Worm (Caenorhabditis elegans) whole organism, L4 larva: Measurements from ENCODE around the gene srsx-29.

Experiments
- F37D6.2 ChIP-seq: sonication (generic microtip); optimal IDR thresholded peaks from 2 replicates; lab custom pipeline; 2016; ENCODE audit warnings: mild to moderate bottlenecking, missing genetic modification characterization, missing compliant biosample characterization
- T20F7.1 ChIP-seq: fragments of 200-800 bp; sonication (Bioruptor generic); optimal IDR thresholded peaks from 2 replicates; lab custom pipeline; 2018; ENCODE audit warnings: mild to moderate bottlenecking, missing genetic modification characterization, missing compliant biosample characterization
- ZK337.2 ChIP-seq: fragments of 200-800 bp; sonication (Bioruptor generic); IDR thresholded peaks from 2 replicates; pipeline ENCODE4 v1.3.6; 2022; ENCODE audit warnings: missing genetic modification reagents, missing genetic modification characterization, missing compliant biosample characterization
- ZK546.5 ChIP-seq, 2 experiments: sonication (generic microtip); optimal IDR thresholded peaks; 2 replicates each; lab custom pipeline; 2017; ENCODE audit warnings: missing biosample characterization in 2 of 2, missing genetic modification characterization in 2 of 2
- aha-1 ChIP-seq: fragments of 150-350 bp; peaks from one replicate; lab custom pipeline; 2014; ENCODE audit warnings: missing biosample characterization, missing genetic modification characterization
- ama-1 ChIP-seq: fragments of 150-350 bp; optimal IDR thresholded peaks from 2 replicates; lab custom pipeline; 2014; ENCODE audit warnings: inconsistent platforms, mixed read lengths
- arid-1 ChIP-seq: fragments of 200-800 bp; sonication (Bioruptor generic); conservative IDR thresholded peaks from 2 replicates; pipeline ENCODE4 v1.3.6; 2022; ENCODE audit warnings: missing genetic modification reagents, missing genetic modification characterization, missing compliant biosample characterization
- ceh-32 ChIP-seq: sonication (generic microtip); optimal IDR thresholded peaks from 2 replicates; lab custom pipeline; 2016; ENCODE audit warnings: mild to moderate bottlenecking, missing genetic modification characterization, missing compliant biosample characterization; ENCODE audit not compliant: poor library complexity
- daf-16 ChIP-seq, 3 experiments: sonication (generic microtip); optimal IDR thresholded peaks; 2 replicates each; lab custom pipeline; 2016 to 2017; ENCODE audit warnings: missing genetic modification characterization in 3 of 3, missing genetic modification reagents in 3 of 3, mild to moderate bottlenecking in 2 of 3, missing compliant biosample characterization in 2 of 3, missing biosample characterization in 1 of 3, moderate library complexity in 1 of 3
- daf-19 ChIP-seq: fragments of 200-800 bp; sonication (Bioruptor generic); conservative IDR thresholded peaks from 2 replicates; pipeline ENCODE4 v1.3.6; 2022; ENCODE audit warnings: missing genetic modification characterization, missing compliant biosample characterization
- dmd-6 ChIP-seq: fragments of 200-800 bp; sonication (Bioruptor generic); IDR thresholded peaks from 2 replicates; pipeline ENCODE4 v1.3.6; 2022; ENCODE audit warnings: missing genetic modification reagents, missing genetic modification characterization, missing compliant biosample characterization
- dmd-9 ChIP-seq: fragments of 200-800 bp; sonication (Bioruptor generic); IDR thresholded peaks from 2 replicates; pipeline ENCODE4 v1.3.6; 2022; ENCODE audit warnings: missing genetic modification reagents, missing genetic modification characterization, missing compliant biosample characterization
- duxl-1 ChIP-seq: sonication (generic microtip); optimal IDR thresholded peaks from 2 replicates; lab custom pipeline; 2016; ENCODE audit warnings: mild to moderate bottlenecking, missing genetic modification characterization, moderate library complexity, missing compliant biosample characterization; ENCODE audit not compliant: poor library complexity
- dve-1 ChIP-seq: sonication (generic microtip); optimal IDR thresholded peaks from 2 replicates; lab custom pipeline; 2017; ENCODE audit warnings: antibody characterized with exemption, mild to moderate bottlenecking, missing genetic modification characterization, missing compliant biosample characterization; ENCODE audit not compliant: insufficient read depth
- fkh-10 ChIP-seq: fragments of 150-350 bp; optimal IDR thresholded peaks from 2 replicates; lab custom pipeline; 2014; ENCODE audit warnings: missing biosample characterization, missing genetic modification reagents, missing genetic modification characterization
- hlh-11 ChIP-seq: fragments of 200-800 bp; sonication (Bioruptor generic); optimal IDR thresholded peaks from 2 replicates; lab custom pipeline; 2018; ENCODE audit warnings: mild to moderate bottlenecking, missing genetic modification characterization, missing compliant biosample characterization
- hlh-30 ChIP-seq: sonication (generic microtip); optimal IDR thresholded peaks from 2 replicates; lab custom pipeline; 2017; ENCODE audit warnings: antibody characterized with exemption, mild to moderate bottlenecking, missing genetic modification characterization, missing compliant biosample characterization; ENCODE audit not compliant: insufficient read depth
- hmg-1.1 ChIP-seq: fragments of 200-800 bp; sonication (Bioruptor generic); IDR thresholded peaks from 2 replicates; pipeline ENCODE4 v1.3.6; 2022; ENCODE audit warnings: missing genetic modification reagents, missing genetic modification characterization, missing compliant biosample characterization
- jun-1 ChIP-seq: fragments of 150-350 bp; optimal IDR thresholded peaks from 2 replicates; lab custom pipeline; 2014; ENCODE audit warnings: missing biosample characterization, missing genetic modification reagents, missing genetic modification characterization
- lin-1 ChIP-seq: fragments of 200-800 bp; sonication (Bioruptor generic); IDR thresholded peaks from 2 replicates; pipeline ENCODE4 v1.3.6; 2022; ENCODE audit warnings: missing genetic modification reagents, missing genetic modification characterization, missing compliant biosample characterization
- lin-13 ChIP-seq: fragments of 150-350 bp; optimal IDR thresholded peaks from 2 replicates; lab custom pipeline; 2014; ENCODE audit warnings: missing biosample characterization, missing genetic modification reagents, missing genetic modification characterization
- lir-3 ChIP-seq: sonication (generic microtip); optimal IDR thresholded peaks from 2 replicates; lab custom pipeline; 2016; ENCODE audit warnings: mild to moderate bottlenecking, missing genetic modification characterization, missing compliant biosample characterization
- lsy-2 ChIP-seq, 2 experiments: fragments of 150-350 bp in 1 of 2; sonication (generic microtip) in 1 of 2; optimal IDR thresholded peaks; 2 replicates each; lab custom pipeline; 2014 to 2017; ENCODE audit warnings: missing biosample characterization in 2 of 2, missing genetic modification characterization in 2 of 2
- mes-2 ChIP-seq: sonication (generic microtip); optimal IDR thresholded peaks from 2 replicates; lab custom pipeline; 2016; ENCODE audit warnings: missing genotype, mild to moderate bottlenecking, missing genetic modification characterization, missing compliant biosample characterization; ENCODE audit not compliant: poor library complexity, severe bottlenecking
- mxl-2 ChIP-seq: fragments of 200-800 bp; sonication (Bioruptor generic); conservative IDR thresholded peaks from 2 replicates; pipeline ENCODE4 v1.3.6; 2022; ENCODE audit warnings: missing genetic modification reagents, missing genetic modification characterization, missing compliant biosample characterization
- nhr-102 ChIP-seq: sonication (generic microtip); optimal IDR thresholded peaks from 2 replicates; lab custom pipeline; 2016; ENCODE audit warnings: mild to moderate bottlenecking, missing genetic modification characterization, moderate library complexity, missing compliant biosample characterization
- nhr-11 ChIP-seq: fragments of 150-350 bp; optimal IDR thresholded peaks from 2 replicates; lab custom pipeline; 2014; ENCODE audit warnings: missing biosample characterization, missing genetic modification characterization
- nhr-237 ChIP-seq: sonication (generic microtip); optimal IDR thresholded peaks from 2 replicates; lab custom pipeline; 2017; ENCODE audit warnings: missing biosample characterization, missing genetic modification characterization
- nhr-25 ChIP-seq: sonication (generic microtip); optimal IDR thresholded peaks from 2 replicates; lab custom pipeline; 2017; ENCODE audit warnings: missing genetic modification characterization, mild to moderate bottlenecking, missing compliant biosample characterization, antibody characterized with exemption, moderate library complexity, borderline replicate concordance; ENCODE audit not compliant: insufficient read depth
- nhr-28 ChIP-seq: fragments of 150-350 bp; optimal IDR thresholded peaks from 2 replicates; lab custom pipeline; 2014; ENCODE audit warnings: missing biosample characterization, missing genetic modification characterization
- nhr-42 ChIP-seq: fragments of 200-800 bp; sonication (Bioruptor generic); IDR thresholded peaks from 2 replicates; pipeline ENCODE4 v1.3.6; 2022; ENCODE audit warnings: missing genetic modification characterization, missing compliant biosample characterization
- nhr-48 ChIP-seq: sonication (generic microtip); optimal IDR thresholded peaks from 2 replicates; lab custom pipeline; 2016; ENCODE audit warnings: mild to moderate bottlenecking, missing genetic modification characterization, missing compliant biosample characterization
- nhr-6 ChIP-seq: fragments of 150-350 bp; optimal IDR thresholded peaks from 2 replicates; lab custom pipeline; 2014; ENCODE audit warnings: missing biosample characterization, missing genetic modification characterization
- nhr-76 ChIP-seq: fragments of 150-350 bp; optimal IDR thresholded peaks from 2 replicates; lab custom pipeline; 2014; ENCODE audit warnings: missing biosample characterization, missing genetic modification characterization
- nhr-77 ChIP-seq: fragments of 150-350 bp; optimal IDR thresholded peaks from 2 replicates; lab custom pipeline; 2014; ENCODE audit warnings: missing biosample characterization, missing genetic modification characterization
- pqm-1 ChIP-seq: sonication (generic microtip); optimal IDR thresholded peaks from 2 replicates; lab custom pipeline; 2017; ENCODE audit warnings: missing biosample characterization, missing genetic modification characterization
- sdz-12 ChIP-seq: fragments of 200-800 bp; sonication (Bioruptor generic); optimal IDR thresholded peaks from 2 replicates; lab custom pipeline; 2018; ENCODE audit warnings: mild to moderate bottlenecking, missing genetic modification characterization, missing compliant biosample characterization
- snpc-1.2 ChIP-seq: fragments of 200-800 bp; sonication (Bioruptor generic); IDR thresholded peaks from 2 replicates; pipeline ENCODE4 v1.3.6; 2022; ENCODE audit warnings: missing genetic modification reagents, missing genetic modification characterization, missing compliant biosample characterization
- snpc-4 ChIP-seq: fragments of 150-350 bp; optimal IDR thresholded peaks from 2 replicates; lab custom pipeline; 2014; ENCODE audit warnings: missing biosample characterization, missing genetic modification characterization
- tag-97 ChIP-seq: fragments of 200-800 bp; sonication (Bioruptor generic); IDR thresholded peaks from 2 replicates; pipeline ENCODE4 v1.3.6; 2022; ENCODE audit warnings: missing genetic modification characterization, missing compliant biosample characterization
- tra-1 ChIP-seq: fragments of 200-800 bp; sonication (Bioruptor generic); IDR thresholded peaks from 2 replicates; pipeline ENCODE4 v1.3.6; 2022; ENCODE audit warnings: missing genetic modification reagents, missing genetic modification characterization, missing compliant biosample characterization
- unc-62 ChIP-seq, 3 experiments: fragments of 150-350 bp in 1 of 3; sonication (generic microtip); optimal IDR thresholded peaks in 2 of 3; peaks in 1 of 3; 1 replicate in 1 of 3; 2 replicates in 2 of 3; lab custom pipeline; 2014 to 2017; ENCODE audit warnings: missing biosample characterization in 3 of 3, missing genetic modification characterization in 3 of 3, missing genetic modification reagents in 3 of 3, missing genotype in 1 of 3
- zfp-2 ChIP-seq: sonication (generic microtip); optimal IDR thresholded peaks from 2 replicates; lab custom pipeline; 2016; ENCODE audit warnings: mild to moderate bottlenecking, missing genetic modification characterization, missing compliant biosample characterization
- zfp-3 ChIP-seq: fragments of 200-800 bp; sonication (Bioruptor generic); conservative IDR thresholded peaks from 2 replicates; pipeline ENCODE4 v1.3.6; 2022; ENCODE audit warnings: missing genetic modification reagents, missing genetic modification characterization, missing compliant biosample characterization
- ztf-11 ChIP-seq: fragments of 150-350 bp; optimal IDR thresholded peaks from 2 replicates; lab custom pipeline; 2014; ENCODE audit warnings: missing biosample characterization, missing genetic modification characterization

srsx-29 gene

DNA sequence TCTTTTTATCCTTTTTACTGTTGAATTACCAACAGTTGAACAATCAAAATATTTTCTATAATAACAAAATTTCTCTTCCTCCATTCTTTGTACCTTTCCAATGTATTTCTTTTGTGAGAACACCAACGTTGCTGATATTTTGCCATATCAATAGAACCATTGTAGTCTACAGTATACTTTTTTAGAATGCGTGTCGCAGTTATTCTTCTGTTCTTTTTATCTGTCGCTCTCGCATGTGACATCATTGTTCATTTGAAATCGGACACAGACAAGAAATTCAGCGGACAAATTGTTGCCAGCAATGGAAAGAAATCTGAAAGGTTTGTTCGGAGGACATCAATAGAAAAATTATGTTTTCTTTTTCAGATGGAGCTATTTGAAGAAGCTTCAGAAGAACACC is 47.1 kb downstream of the srsx-29 start, which contains the start of gene ZK856.7 (continued):
- TF ChIP-seq zfp-3 (GFP tag; lab: Robert Waterston, UW) (no peak), nhr-102 (tag; lab: Kevin White, UChicago) (no peak), ZK337.2 (GFP tag; lab: Robert Waterston, UW) (no peak), nhr-76 (tag; lab: Kevin White, UChicago) (no peak), nhr-48 (tag; lab: Kevin White, UChicago) (no peak), sdz-12 (GFP tag; lab: Kevin White, UChicago) (no peak), ceh-32 (tag; lab: Kevin White, UChicago) (no peak), lin-13 (GFP tag; lab: Kevin White, UChicago) (no peak), dmd-6 (no peak; the same call in 1 of the 2 replicates), hlh-11 (tag; lab: Kevin White, UChicago) (no peak), jun-1 (no peak), nhr-6 (no peak), fkh-10 (GFP tag; lab: Kevin White, UChicago) (no peak), nhr-28 (tag; lab: Kevin White, UChicago) (peak; percentile 82), tag-97 (GFP tag; lab: Robert Waterston, UW) (no peak), lir-3 (tag; lab: Kevin White, UChicago) (no peak), nhr-11 (tag; lab: Kevin White, UChicago) (no peak), nhr-237 (tag; lab: Kevin White, UChicago) (no peak), dmd-9 (0 out of 2 replicates have a peak, but pooled peaks have one; percentile 42), hmg-1.1 (no peak), mes-2 (no peak), F37D6.2 (tag; lab: Kevin White, UChicago) (no peak), unc-62 (GFP tag; optimal IDR thresholded peaks at IDR 0.05 in 1 of 2; lab: Kevin White, UChicago) (peak in 1 of 2 experiments; percentile 73), unc-62 (tag; optimal IDR thresholded peaks at IDR 0.05; lab: Kevin White, UChicago) (no peak), lsy-2 (tag; optimal IDR thresholded peaks at IDR 0.05; lab: Kevin White, UChicago) (peak in 1 of 2 experiments; percentile 46), arid-1 (GFP tag; lab: Robert Waterston, UW) (no peak), ZK546.5 (tag; optimal IDR thresholded peaks at IDR 0.05; lab: Kevin White, UChicago) (no peak)

DNA sequence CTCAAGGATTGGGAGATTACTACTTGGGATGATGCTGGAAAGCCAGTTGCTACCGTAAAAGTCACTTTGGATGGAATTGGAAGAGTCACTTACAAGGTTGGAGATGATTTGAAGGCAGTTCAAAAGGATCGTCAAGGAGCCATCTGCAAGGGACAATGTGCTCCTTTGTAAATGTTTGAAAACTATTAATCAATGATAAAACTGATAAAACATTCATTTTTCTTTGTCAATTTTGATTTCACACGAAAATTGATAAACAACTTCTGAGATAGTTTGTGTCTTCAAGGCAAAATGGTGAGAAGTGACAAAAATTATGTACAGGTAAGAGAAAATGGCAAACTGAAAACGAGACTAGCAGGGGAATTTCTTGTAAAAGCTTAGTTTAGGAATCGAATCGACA is 47.5 kb downstream of the srsx-29 start:
- no peak for TF ChIP-seq ztf-11 (tag; lab: Kevin White, UChicago)
- TF ChIP-seq pqm-1 (tag; lab: Kevin White, UChicago), result no peak
- TF ChIP-seq ama-1 (lab: Kevin White, UChicago), result peak; percentile 49
- no peak for TF ChIP-seq daf-16 (GFP tag; optimal IDR thresholded peaks at IDR 0.05; lab: Kevin White, UChicago)
- peak; percentile 62 for TF ChIP-seq daf-16 (tag; optimal IDR thresholded peaks at IDR 0.05; lab: Kevin White, UChicago)

DNA sequence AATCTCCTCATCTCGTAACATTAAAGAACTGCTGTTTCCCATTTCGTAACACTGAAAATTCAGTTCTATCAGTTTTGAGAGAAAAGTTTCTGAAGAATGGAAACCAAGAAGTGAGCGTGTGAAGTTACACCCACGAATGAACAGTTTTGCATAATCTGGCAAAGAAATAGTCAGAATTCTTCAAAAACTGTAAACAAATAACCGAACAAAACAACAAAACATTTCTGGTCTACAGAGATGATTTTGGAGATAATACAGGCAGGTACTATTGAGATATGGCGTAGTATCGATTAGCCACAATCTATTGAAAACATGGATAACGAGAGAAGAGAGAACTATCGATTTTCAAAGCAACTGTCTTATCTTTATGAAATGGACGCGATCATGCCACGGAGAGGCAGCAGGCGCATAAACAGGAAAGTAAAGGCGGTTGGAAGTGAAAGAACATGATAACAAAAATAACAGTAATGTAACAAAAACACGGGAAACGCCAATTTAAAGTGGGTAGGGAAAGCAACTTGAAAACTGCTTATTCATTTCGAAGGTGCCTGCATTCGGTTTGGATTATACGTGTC is 48.7 kb downstream of the srsx-29 start, which contains the start of gene chpf-1:
chpf-1 (minus strand) TSS at position 51 of the 575 bp plus-strand sequence.
- no peak for TF ChIP-seq hmg-1.1
- TF ChIP-seq zfp-2, result no peak
- no peak for TF ChIP-seq snpc-4 (tag; lab: Kevin White, UChicago)
- TF ChIP-seq hlh-30, result peak; percentile 39
- no peak for TF ChIP-seq snpc-1.2 (GFP tag; lab: Robert Waterston, UW)
- peak; percentile 84 for TF ChIP-seq pqm-1 (tag; lab: Kevin White, UChicago)
- TF ChIP-seq mxl-2 (GFP tag; lab: Robert Waterston, UW), result no peak
- no peak for TF ChIP-seq nhr-42 (GFP tag; lab: Robert Waterston, UW)
- TF ChIP-seq ztf-11 (tag; lab: Kevin White, UChicago), result no peak
- no peak for TF ChIP-seq lin-13 (GFP tag; lab: Kevin White, UChicago)
- peak; percentile 23 for TF ChIP-seq nhr-25 (tag; lab: Kevin White, UChicago)
- TF ChIP-seq tra-1 (GFP tag; lab: Robert Waterston, UW), result no peak
- no peak for TF ChIP-seq arid-1 (GFP tag; lab: Robert Waterston, UW)
- TF ChIP-seq daf-19 (GFP tag; lab: Robert Waterston, UW), result no peak
- TF ChIP-seq duxl-1, result peak; percentile 26
- peak; percentile 60 for TF ChIP-seq dve-1 (tag; lab: Kevin White, UChicago)
- no peak for TF ChIP-seq sdz-12 (GFP tag; lab: Kevin White, UChicago)
- peak; percentile 23 for TF ChIP-seq T20F7.1 (GFP tag; lab: Kevin White, UChicago)
- TF ChIP-seq lin-1, result 0 out of 2 replicates have a peak, but pooled peaks have one; percentile 42
- TF ChIP-seq aha-1 (tag; lab: Kevin White, UChicago), result no peak
- TF ChIP-seq dmd-6, result peak; percentile 33; the same call in 1 of the 2 replicates
- peak; percentile 29 for TF ChIP-seq mes-2
- no peak for TF ChIP-seq nhr-77 (tag; lab: Kevin White, UChicago)
